Fruit fly (Drosophila melanogaster): Measurements from ENCODE around the gene CG42655.

DNA sequence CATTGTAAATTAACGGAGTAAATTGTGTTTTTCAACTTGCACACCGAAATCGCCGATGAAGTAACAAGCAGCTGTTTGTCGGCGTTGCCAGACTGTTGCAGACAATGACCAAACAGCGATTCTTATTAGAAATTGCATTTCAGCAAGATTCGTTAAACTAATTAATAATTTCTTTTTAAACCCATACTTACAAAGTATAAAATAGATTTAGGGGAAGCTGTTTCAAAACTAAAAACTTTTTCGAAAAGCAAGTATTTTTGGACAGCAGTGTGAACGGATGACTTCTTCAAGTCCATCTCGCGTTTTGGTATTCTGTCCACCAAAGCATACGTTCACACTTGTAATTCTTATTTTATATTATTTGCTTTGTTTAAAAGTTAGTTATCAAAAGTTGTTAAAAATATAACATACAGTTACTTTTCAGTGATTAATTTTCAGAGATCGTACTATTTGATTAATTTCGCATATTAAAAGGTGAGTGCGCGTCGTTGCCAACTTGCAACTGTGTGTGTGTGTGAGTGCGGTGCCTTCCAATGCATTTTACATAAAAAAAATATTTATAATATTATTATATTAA lies 25.0 kb downstream of the CG42655 start, which contains the start of the genes CG8004 and RhoGDI:
- TF ChIP-seq CTCF (optimal IDR thresholded peaks at IDR 0.05): no peak
- TF ChIP-seq CG8478 (optimal IDR thresholded peaks at IDR 0.05): no peak
